Fruit fly (Drosophila melanogaster): ENCODE results near the gene Srp54k.

Gene Srp54k

dm6 chr3L:5180968-5181612 lies 28.6 kb downstream of the Srp54k start:
- TF ChIP-seq Sin3A (optimal IDR thresholded peaks at IDR 0.05) (no peak), lab (GFP tag; optimal IDR thresholded peaks at IDR 0.05) (peak; percentile 16), caup (GFP tag; optimal IDR thresholded peaks at IDR 0.05; ENCODE audit: severe bottlenecking) (peak; percentile 5), CG9727 (GFP tag; optimal IDR thresholded peaks at IDR 0.05) (no peak), Lhr (GFP tag; optimal IDR thresholded peaks at IDR 0.05) (no peak), Hr51 (GFP tag; optimal IDR thresholded peaks at IDR 0.05) (no peak), Pdp1 (GFP tag; optimal IDR thresholded peaks at IDR 0.05) (peak in 1 of 2 experiments; percentile 52), CG8281 (tag; optimal IDR thresholded peaks at IDR 0.05) (peak; percentile 16), crol (GFP tag; IDR thresholded peaks at IDR 0.05) (peak; percentile 70), sens (GFP tag) (peak; percentile 33), CG7745 (tag; optimal IDR thresholded peaks at IDR 0.05) (no peak), Trl (optimal IDR thresholded peaks at IDR 0.05) (peak in 1 of 2 experiments; percentile 7), Trl (GFP tag; optimal IDR thresholded peaks at IDR 0.05) (no peak), CG11085 (GFP tag; IDR thresholded peaks at IDR 0.05) (no peak), mirr (GFP tag; optimal IDR thresholded peaks at IDR 0.05) (peak; percentile 32), Med (GFP tag) (peak; percentile 31), grn (GFP tag; optimal IDR thresholded peaks at IDR 0.05) (peak; percentile 24), sug (tag; optimal IDR thresholded peaks at IDR 0.05) (peak; percentile 45), sd (tag; optimal IDR thresholded peaks at IDR 0.05) (peak; percentile 85), dmrt11E (tag; optimal IDR thresholded peaks at IDR 0.05) (no peak), GATAe (GFP tag; conservative IDR thresholded peaks at IDR 0.05) (0 out of 2 replicates have a peak, but pooled peaks have one; percentile 47), hkb (optimal IDR thresholded peaks at IDR 0.05) (no peak), hkb (GFP tag; IDR thresholded peaks at IDR 0.05) (0 out of 2 replicates have a peak, but pooled peaks have one; percentile 14), exex (tag; optimal IDR thresholded peaks at IDR 0.05) (peak; percentile 16), H15 (GFP tag; IDR thresholded peaks at IDR 0.05) (no peak)

DNA sequence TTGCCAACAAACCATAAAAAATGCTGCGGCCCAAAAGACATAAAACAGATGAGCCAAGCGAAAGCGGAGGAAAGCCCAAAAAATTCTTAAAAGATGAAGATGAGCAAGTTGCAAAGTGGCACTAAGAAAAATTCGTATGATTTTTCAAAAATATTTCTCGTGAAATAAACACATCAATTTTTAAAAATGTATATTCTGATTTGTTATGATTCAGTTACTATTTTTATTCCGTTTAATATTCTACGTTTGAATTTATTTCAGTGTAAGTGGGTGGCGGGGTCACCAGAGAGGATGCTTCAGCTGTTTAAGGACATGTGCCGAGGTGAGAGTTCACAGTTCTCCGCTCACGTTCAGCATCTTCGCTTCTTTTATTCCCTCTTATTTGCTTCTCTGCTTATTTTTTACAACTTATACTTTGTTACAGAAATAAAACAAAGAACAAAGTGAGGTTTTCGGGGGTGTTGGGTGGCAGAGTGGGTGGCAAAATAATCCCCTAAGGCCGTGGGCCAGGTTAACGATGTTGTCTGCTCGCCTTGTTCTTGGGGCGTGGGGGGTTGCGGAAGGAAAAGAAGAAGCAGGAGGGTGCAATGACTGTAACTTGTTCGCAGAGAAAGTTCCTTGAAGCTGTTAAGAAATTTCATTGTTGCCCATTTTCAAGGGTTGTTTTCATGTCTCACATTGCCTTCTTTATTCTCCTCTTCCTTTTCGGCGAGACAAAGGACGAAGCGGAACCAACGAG lies 29.9 kb downstream of the Srp54k start:
- TF ChIP-seq CG12942 (GFP tag; optimal IDR thresholded peaks at IDR 0.05) = no peak
- no peak for TF ChIP-seq usp (GFP tag; optimal IDR thresholded peaks at IDR 0.05)
- TF ChIP-seq eyg (GFP tag; optimal IDR thresholded peaks at IDR 0.05) = peak; percentile 23
- peak; percentile 51; the same call in 1 of the 2 replicates for TF ChIP-seq CG14014 (GFP tag; IDR thresholded peaks at IDR 0.05)
- TF ChIP-seq HLH4C (GFP tag; IDR thresholded peaks at IDR 0.05; ENCODE audit: partially characterized antibody) = no peak
- peak; percentile 48; the same call in 2 of the 3 replicates for TF ChIP-seq B-H1 (GFP tag; IDR thresholded peaks at IDR 0.05)
- no peak for TF ChIP-seq Chrac-16 (GFP tag; optimal IDR thresholded peaks at IDR 0.05)
- no peak for TF ChIP-seq CG12236 (GFP tag; optimal IDR thresholded peaks at IDR 0.05)
- no peak for TF ChIP-seq CG42726 (GFP tag; IDR thresholded peaks at IDR 0.05; ENCODE audit: partially characterized antibody)
- no peak for TF ChIP-seq CG31224 (GFP tag; IDR thresholded peaks at IDR 0.05)
- TF ChIP-seq CG1529 (GFP tag; optimal IDR thresholded peaks at IDR 0.05) = no peak
- peak; percentile 64 for TF ChIP-seq CG11504 (tag; optimal IDR thresholded peaks at IDR 0.05)
- TF ChIP-seq Ada2b (GFP tag; IDR thresholded peaks at IDR 0.05) = peak; percentile 28; the same call in 1 of the 2 replicates
- TF ChIP-seq CG18619 (GFP tag; optimal IDR thresholded peaks at IDR 0.05) = peak; percentile 12
- no peak for TF ChIP-seq pnt (GFP tag; optimal IDR thresholded peaks at IDR 0.05)
- no peak for TF ChIP-seq rib (GFP tag; IDR thresholded peaks at IDR 0.05)
- TF ChIP-seq chinmo (GFP tag; IDR thresholded peaks at IDR 0.05; ENCODE audit: partially characterized antibody) = 0 out of 4 replicates have a peak, but pooled peaks have one; percentile 12
- TF ChIP-seq CG15479 (GFP tag; optimal IDR thresholded peaks at IDR 0.05) = no peak
- TF ChIP-seq Ets65A (GFP tag) = peak; percentile 75
- peak; percentile 5 for TF ChIP-seq Bteb2 (GFP tag; optimal IDR thresholded peaks at IDR 0.05)
- TF ChIP-seq gsb-n (tag; optimal IDR thresholded peaks at IDR 0.05) = peak; percentile 3
- peak; percentile 52 for TF ChIP-seq CG6689 (GFP tag; IDR thresholded peaks at IDR 0.05)
- no peak for TF ChIP-seq CG4328 (GFP tag; optimal IDR thresholded peaks at IDR 0.05)
- no peak for TF ChIP-seq CG9215 (GFP tag; IDR thresholded peaks at IDR 0.05)
- peak; percentile 56 for TF ChIP-seq CG15269 (tag; optimal IDR thresholded peaks at IDR 0.05)

Measured in whole organism, embryonic.